Worm (Caenorhabditis elegans) whole organism, L3 larva: ENCODE data around the gene T01C8.2.

Source experiments
- nfya-1 ChIP-seq: sonication (generic microtip); optimal IDR thresholded peaks from 2 replicates; lab custom pipeline; 2017; ENCODE audit warnings: missing genetic modification characterization, mild to moderate bottlenecking, missing compliant biosample characterization, antibody characterized with exemption, moderate library complexity; ENCODE audit not compliant: insufficient read depth
- pha-4 ChIP-seq: fragments of 150-350 bp; optimal IDR thresholded peaks from 2 replicates; lab custom pipeline; 2014; ENCODE audit warnings: missing biosample characterization, missing genetic modification reagents, missing genetic modification characterization
- unc-62 ChIP-seq: fragments of 150-350 bp; sonication (generic microtip); optimal IDR thresholded peaks from 4 replicates; lab custom pipeline; 2014; ENCODE audit warnings: missing biosample characterization, missing genetic modification reagents, missing genetic modification characterization

DNA sequence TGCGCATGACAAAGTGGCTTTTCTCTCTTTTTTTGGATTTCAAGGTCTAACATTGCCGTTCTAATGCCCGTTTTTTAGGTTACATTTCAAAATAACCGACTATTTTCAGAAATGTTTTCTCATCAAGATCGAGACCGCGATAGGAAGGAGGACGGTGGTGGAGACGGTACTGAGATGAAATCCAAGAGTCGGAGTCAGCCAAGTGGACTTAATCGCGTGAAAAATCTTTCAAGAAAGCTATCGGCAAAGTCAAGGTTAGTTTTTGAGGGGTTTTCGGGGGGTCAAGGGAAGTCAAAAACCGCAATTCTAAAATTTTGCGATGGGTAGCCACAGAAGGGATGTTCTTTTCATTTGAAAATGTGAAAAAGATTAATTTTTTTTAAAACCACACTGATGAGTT is 9.7 kb downstream of the T01C8.2 start, which contains the start of gene aak-2:
- TF ChIP-seq nfya-1 (no peak), unc-62 (no peak), pha-4 (tag; lab: Kevin White, UChicago) (no peak)
